Worm (Caenorhabditis elegans): ENCODE measurements around the gene F35E8.7.

The F35E8.7 gene

DNA sequence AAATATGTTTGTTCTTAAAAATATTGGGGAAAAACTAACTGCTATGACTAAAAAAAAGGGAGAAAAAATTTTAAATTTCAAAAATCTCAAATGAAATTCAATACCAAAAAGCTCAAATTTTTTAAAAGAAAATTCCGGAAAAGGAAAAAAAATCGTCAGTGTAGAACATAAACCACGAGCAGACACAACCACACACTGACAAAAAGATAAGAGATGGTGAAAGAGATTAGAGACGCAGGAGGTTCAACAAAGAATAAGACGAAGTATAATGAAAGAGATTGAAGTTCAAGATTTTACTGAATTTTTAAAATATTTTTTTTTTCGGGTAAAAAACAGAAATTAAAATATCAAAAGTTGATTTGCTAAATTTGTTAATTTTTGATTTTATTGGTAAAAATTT is 33.8 kb upstream of the F35E8.7 start:
- TF ChIP-seq fkh-10 (GFP tag; optimal IDR thresholded peaks at IDR 0.05) (no peak), lin-35 (GFP tag; optimal IDR thresholded peaks at IDR 0.05) (peak in 1 of 2 experiments; percentile 9), elt-2 (tag; optimal IDR thresholded peaks at IDR 0.05) (peak; percentile 39), snpc-4 (tag; optimal IDR thresholded peaks at IDR 0.05) (no peak)

ce11 chrV:15880705-15881104 is 33.1 kb upstream of the F35E8.7 start:
- TF ChIP-seq pqm-1 (tag; optimal IDR thresholded peaks at IDR 0.05) = no peak
- TF ChIP-seq nhr-19 (GFP tag; conservative IDR thresholded peaks at IDR 0.05) = peak; percentile 43
- peak in 2 of 3 experiments; percentile 30 to 49 for TF ChIP-seq ceh-82 (tag; optimal IDR thresholded peaks at IDR 0.05)
- no peak for TF ChIP-seq unc-86 (tag; optimal IDR thresholded peaks at IDR 0.05)
- TF ChIP-seq egl-27 (tag; optimal IDR thresholded peaks at IDR 0.05) = peak in 1 of 2 experiments; percentile 20
- no peak for TF ChIP-seq hlh-4 (tag; optimal IDR thresholded peaks at IDR 0.05)
- no peak for TF ChIP-seq aly-2 (tag; optimal IDR thresholded peaks at IDR 0.05)
- peak; percentile 17 for TF ChIP-seq swsn-7 (tag; optimal IDR thresholded peaks at IDR 0.05)
- no peak for TF ChIP-seq vab-15 (tag; optimal IDR thresholded peaks at IDR 0.05)
- peak; percentile 54 for TF ChIP-seq C16A3.4 (tag; optimal IDR thresholded peaks at IDR 0.05)
- TF ChIP-seq unc-62 (GFP tag; optimal IDR thresholded peaks at IDR 0.05) = no peak
- TF ChIP-seq aha-1 (tag; optimal IDR thresholded peaks at IDR 0.05) = no peak
- peak; percentile 73 for TF ChIP-seq lin-14 (GFP tag; optimal IDR thresholded peaks at IDR 0.05)
- TF ChIP-seq tbx-2 (tag; optimal IDR thresholded peaks at IDR 0.05) = peak; percentile 41
- peak; percentile 46 for TF ChIP-seq mep-1 (tag; optimal IDR thresholded peaks at IDR 0.05)
- TF ChIP-seq zip-4 (GFP tag; optimal IDR thresholded peaks at IDR 0.05) = peak; percentile 76
- TF ChIP-seq nhr-84 (tag; optimal IDR thresholded peaks at IDR 0.05) = no peak
- peak in 1 of 2 experiments; percentile 30 for TF ChIP-seq lin-35 (GFP tag; optimal IDR thresholded peaks at IDR 0.05)
- no peak for TF ChIP-seq pag-3 (tag; optimal IDR thresholded peaks at IDR 0.05; ENCODE audit: borderline replicate concordance, insufficient read depth)
- no peak for TF ChIP-seq hlh-17 (GFP tag; optimal IDR thresholded peaks at IDR 0.05; ENCODE audit: borderline replicate concordance)
- peak; percentile 15 to 81 for TF ChIP-seq lsy-2 (tag; optimal IDR thresholded peaks at IDR 0.05)
- TF ChIP-seq mdl-1 (tag; optimal IDR thresholded peaks at IDR 0.05) = peak in 1 of 2 experiments; percentile 20
- TF ChIP-seq xbp-1 (tag; optimal IDR thresholded peaks at IDR 0.05) = no peak
- peak; percentile 53 for TF ChIP-seq nhr-11 (tag; optimal IDR thresholded peaks at IDR 0.05)
- no peak for TF ChIP-seq lin-13 (GFP tag; optimal IDR thresholded peaks at IDR 0.05)
- no peak for TF ChIP-seq fkh-8 (tag; optimal IDR thresholded peaks at IDR 0.05)
- TF ChIP-seq nhr-77 (tag; optimal IDR thresholded peaks at IDR 0.05) = peak; percentile 11
- peak; percentile 34 for TF ChIP-seq irx-1 (tag; optimal IDR thresholded peaks at IDR 0.05)
- no peak for TF ChIP-seq sptf-1 (tag; optimal IDR thresholded peaks at IDR 0.05)
- no peak for TF ChIP-seq grh-1 (GFP tag; IDR thresholded peaks at IDR 0.05)
- peak; percentile 10 to 40 for TF ChIP-seq efl-1 (optimal IDR thresholded peaks at IDR 0.05)
- TF ChIP-seq efl-1 (GFP tag; optimal IDR thresholded peaks at IDR 0.05 in 1 of 2) = no peak
- TF ChIP-seq elt-2 (tag; optimal IDR thresholded peaks at IDR 0.05) = peak; percentile 58
- TF ChIP-seq lir-3 (tag; optimal IDR thresholded peaks at IDR 0.05; ENCODE audit: poor library complexity) = peak; percentile 48
- TF ChIP-seq ztf-4 (tag; optimal IDR thresholded peaks at IDR 0.05) = no peak
- TF ChIP-seq jun-1 (tag; optimal IDR thresholded peaks at IDR 0.05) = no peak
- no peak for TF ChIP-seq fkh-4 (tag; optimal IDR thresholded peaks at IDR 0.05; ENCODE audit: borderline replicate concordance)
- TF ChIP-seq alr-1 (tag; optimal IDR thresholded peaks at IDR 0.05; ENCODE audit: borderline replicate concordance) = no peak
- TF ChIP-seq skn-1 (tag; optimal IDR thresholded peaks at IDR 0.05) = peak; percentile 100
- TF ChIP-seq nhr-47 (tag; optimal IDR thresholded peaks at IDR 0.05) = peak; percentile 59
- TF ChIP-seq pax-3 (tag; optimal IDR thresholded peaks at IDR 0.05) = no peak
- TF ChIP-seq snpc-4 (tag; optimal IDR thresholded peaks at IDR 0.05) = no peak
- TF ChIP-seq unc-30 (tag; optimal IDR thresholded peaks at IDR 0.05) = no peak
- peak; percentile 37 for TF ChIP-seq snu-23 (GFP tag; optimal IDR thresholded peaks at IDR 0.05)
- peak; percentile 70 for TF ChIP-seq nhr-20 (tag; optimal IDR thresholded peaks at IDR 0.05)
- no peak for TF ChIP-seq C34B4.2 (tag; optimal IDR thresholded peaks at IDR 0.05)
- no peak for TF ChIP-seq ama-1 (optimal IDR thresholded peaks at IDR 0.05)
- TF ChIP-seq ceh-8 (GFP tag; optimal IDR thresholded peaks at IDR 0.05) = no peak
- TF ChIP-seq hpl-2 (GFP tag; optimal IDR thresholded peaks at IDR 0.05) = no peak
- peak in 2 of 6 experiments; percentile 59 to 83 for TF ChIP-seq elt-3 (tag; optimal IDR thresholded peaks at IDR 0.05)

Data from whole organism, L1 larva.